Fruit fly (Drosophila melanogaster) whole organism: ENCODE results near the gene Crys.

Experiments
- CG8478 ChIP-seq: fragments of >200 bp; optimal IDR thresholded peaks from 2 replicates; lab custom pipeline; 2018; ENCODE audit warnings: inconsistent platforms
- EcR ChIP-seq, 2 experiments: fragments of >200 bp; optimal IDR thresholded peaks; 2 replicates each; lab custom pipeline; 2017; ENCODE audit warnings: missing biosample characterization in 2 of 2, missing genetic modification characterization in 2 of 2, missing genetic modification reagents in 2 of 2
- pan ChIP-seq: fragments of >200 bp; optimal IDR thresholded peaks from 2 replicates; lab custom pipeline; 2017
- psq ChIP-seq: fragments of >200 bp; optimal IDR thresholded peaks from 2 replicates; lab custom pipeline; 2017
- usp ChIP-seq: fragments of >200 bp; optimal IDR thresholded peaks from 2 replicates; lab custom pipeline; 2017; ENCODE audit warnings: missing biosample characterization, missing genetic modification characterization, mixed read lengths

DNA sequence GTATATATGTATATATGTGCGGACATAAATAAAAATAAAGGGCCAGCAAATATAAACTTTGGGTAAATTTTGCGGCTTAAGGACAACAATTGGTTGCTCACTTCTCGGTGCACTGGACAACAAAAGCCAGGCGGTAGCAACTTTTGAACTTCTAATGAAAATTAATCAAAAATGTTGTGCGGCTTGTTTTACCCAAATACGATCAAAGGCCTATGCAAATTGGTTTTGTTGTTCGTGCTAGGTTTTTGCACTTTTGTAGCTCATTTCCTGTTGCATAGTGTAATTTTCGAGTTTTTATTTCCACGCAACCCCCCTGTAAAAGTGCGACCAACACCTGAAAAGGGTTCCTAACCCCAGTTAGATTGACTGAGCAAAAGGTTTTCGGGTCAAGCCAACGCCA is 41.4 kb upstream of the Crys start:
- TF ChIP-seq CG8478 (lab: Kevin White, UChicago), result no peak
- no peak for TF ChIP-seq psq (lab: Kevin White, UChicago)
- TF ChIP-seq EcR (GFP tag; optimal IDR thresholded peaks at IDR 0.05; lab: Kevin White, UChicago), result no peak
- TF ChIP-seq usp (GFP tag; lab: Kevin White, UChicago), result no peak
- TF ChIP-seq pan (lab: Kevin White, UChicago), result no peak
